Fruit fly (Drosophila melanogaster): ENCODE results near the gene Hmu.

Gene Hmu

dm6 chr3R:27245401-27245757 lies 43.2 kb upstream of the Hmu start (continued):
- no peak for TF ChIP-seq zen2 (GFP tag; IDR thresholded peaks at IDR 0.05; ENCODE audit: partially characterized antibody)
- peak; percentile 70 for TF ChIP-seq cg (GFP tag; optimal IDR thresholded peaks at IDR 0.05)
- no peak for TF ChIP-seq crc (GFP tag; optimal IDR thresholded peaks at IDR 0.05)
- no peak for TF ChIP-seq CG10321 (GFP tag; IDR thresholded peaks at IDR 0.05)
- no peak for TF ChIP-seq CG2199 (GFP tag; IDR thresholded peaks at IDR 0.05)
- no peak for TF ChIP-seq CG33557 (GFP tag; optimal IDR thresholded peaks at IDR 0.05)
- no peak for TF ChIP-seq Ada2b (GFP tag; IDR thresholded peaks at IDR 0.05)
- peak in 1 of 2 experiments; percentile 23 for TF ChIP-seq Trl (optimal IDR thresholded peaks at IDR 0.05)
- TF ChIP-seq Trl (GFP tag; optimal IDR thresholded peaks at IDR 0.05), result no peak
- TF ChIP-seq NFAT (GFP tag; IDR thresholded peaks at IDR 0.05), result no peak
- peak; percentile 15 for TF ChIP-seq BEAF-32 (GFP tag; optimal IDR thresholded peaks at IDR 0.05)
- peak; percentile 26; the same call in 1 of the 2 replicates for TF ChIP-seq CG9215 (GFP tag; IDR thresholded peaks at IDR 0.05)
- no peak for TF ChIP-seq wek (GFP tag; optimal IDR thresholded peaks at IDR 0.05)
- no peak for TF ChIP-seq MESR4 (GFP tag; optimal IDR thresholded peaks at IDR 0.05)
- no peak for TF ChIP-seq ATbp (GFP tag; optimal IDR thresholded peaks at IDR 0.05)
- no peak for TF ChIP-seq caup (GFP tag; optimal IDR thresholded peaks at IDR 0.05; ENCODE audit: severe bottlenecking)
- TF ChIP-seq Bgb (GFP tag; IDR thresholded peaks at IDR 0.05; ENCODE audit: partially characterized antibody), result no peak; the same call in 1 of the 2 replicates
- TF ChIP-seq br (optimal IDR thresholded peaks at IDR 0.05), result no peak
- TF ChIP-seq Bteb2 (GFP tag; optimal IDR thresholded peaks at IDR 0.05), result no peak
- no peak for TF ChIP-seq lov (optimal IDR thresholded peaks at IDR 0.05)
- TF ChIP-seq lov (GFP tag; IDR thresholded peaks at IDR 0.05), result no peak
- no peak for TF ChIP-seq bbx (GFP tag; IDR thresholded peaks at IDR 0.05; ENCODE audit: partially characterized antibody)
- TF ChIP-seq CG17829 (tag; optimal IDR thresholded peaks at IDR 0.05), result no peak
- no peak for TF ChIP-seq CG18764 (GFP tag; optimal IDR thresholded peaks at IDR 0.05)
- no peak for TF ChIP-seq CG13123 (GFP tag; optimal IDR thresholded peaks at IDR 0.05)
- TF ChIP-seq emc (GFP tag; optimal IDR thresholded peaks at IDR 0.05), result no peak
- TF ChIP-seq exex (tag; optimal IDR thresholded peaks at IDR 0.05), result no peak
- TF ChIP-seq ci (GFP tag; IDR thresholded peaks at IDR 0.05), result peak; percentile 52; the same call in 1 of the 3 replicates
- TF ChIP-seq ken (GFP tag; IDR thresholded peaks at IDR 0.05), result no peak
- TF ChIP-seq kni (GFP tag; optimal IDR thresholded peaks at IDR 0.05), result no peak
- no peak for TF ChIP-seq Dll (GFP tag; IDR thresholded peaks at IDR 0.05; ENCODE audit: partially characterized antibody)
- peak; percentile 38 for TF ChIP-seq kay (GFP tag; optimal IDR thresholded peaks at IDR 0.05)
- no peak for TF ChIP-seq Dek (tag; optimal IDR thresholded peaks at IDR 0.05)
- no peak for TF ChIP-seq CG9609 (GFP tag; optimal IDR thresholded peaks at IDR 0.05)
- TF ChIP-seq Gsc (GFP tag; IDR thresholded peaks at IDR 0.05), result no peak
- no peak for TF ChIP-seq BtbVII (GFP tag; optimal IDR thresholded peaks at IDR 0.05)
- no peak for TF ChIP-seq C15 (GFP tag; IDR thresholded peaks at IDR 0.05)
- no peak for TF ChIP-seq Dad (GFP tag; optimal IDR thresholded peaks at IDR 0.05)
- TF ChIP-seq esg (GFP tag; conservative IDR thresholded peaks at IDR 0.05), result no peak
- TF ChIP-seq CG32532 (GFP tag; IDR thresholded peaks at IDR 0.05), result no peak
- TF ChIP-seq Elba2 (GFP tag; optimal IDR thresholded peaks at IDR 0.05), result peak; percentile 39
- TF ChIP-seq aop (GFP tag; IDR thresholded peaks at IDR 0.05), result no peak
- peak; percentile 89; the same call in 3 of the 4 replicates for TF ChIP-seq chinmo (GFP tag; IDR thresholded peaks at IDR 0.05; ENCODE audit: partially characterized antibody)
- TF ChIP-seq YL-1 (GFP tag; optimal IDR thresholded peaks at IDR 0.05), result no peak
- no peak for TF ChIP-seq eyg (GFP tag; optimal IDR thresholded peaks at IDR 0.05)
- TF ChIP-seq sr (GFP tag; IDR thresholded peaks at IDR 0.05), result no peak
- TF ChIP-seq her (GFP tag; optimal IDR thresholded peaks at IDR 0.05), result no peak
- TF ChIP-seq ftz-f1 (GFP tag; optimal IDR thresholded peaks at IDR 0.05), result no peak
- TF ChIP-seq CG4360 (GFP tag; IDR thresholded peaks at IDR 0.05), result peak; percentile 92
- no peak for TF ChIP-seq zfh2 (GFP tag; optimal IDR thresholded peaks at IDR 0.05)
- no peak for TF ChIP-seq CG12219 (GFP tag; optimal IDR thresholded peaks at IDR 0.05)
- TF ChIP-seq pb (GFP tag; optimal IDR thresholded peaks at IDR 0.05), result no peak
- TF ChIP-seq Side (GFP tag; optimal IDR thresholded peaks at IDR 0.05), result no peak

All from whole organism, embryonic.